Fruit fly (Drosophila melanogaster) whole organism, prepupa: ENCODE data around the gene CG15019.

Experiments used
- Blimp-1 ChIP-seq: fragments of 200-800 bp; sonication (Bioruptor generic); optimal IDR thresholded peaks from 3 replicates; lab custom pipeline; 2017; ENCODE audit warnings: missing biosample characterization, missing genetic modification characterization, mild to moderate bottlenecking, moderate library complexity, missing genetic modification reagents
- CG10669 ChIP-seq: fragments of 200-800 bp; sonication (Bioruptor generic); optimal IDR thresholded peaks from 3 replicates; lab custom pipeline; 2018; ENCODE audit warnings: missing biosample characterization, mild to moderate bottlenecking, missing genetic modification characterization, moderate library complexity
- CG11294 ChIP-seq: fragments of 200-800 bp; sonication (Bioruptor generic); IDR thresholded peaks from 2 replicates; pipeline ENCODE4 v1.3.6; 2022; ENCODE audit warnings: missing biosample characterization, missing genetic modification characterization
- CG15336 ChIP-seq: fragments of 200-800 bp; sonication (Bioruptor generic); IDR thresholded peaks from 2 replicates; pipeline ENCODE4 v1.3.6; 2022; ENCODE audit warnings: missing biosample characterization, missing genetic modification characterization
- CG1621 ChIP-seq: fragments of 200-800 bp; sonication (Bioruptor generic); optimal IDR thresholded peaks from 3 replicates; lab custom pipeline; 2018; ENCODE audit warnings: missing biosample characterization, mild to moderate bottlenecking, missing genetic modification characterization
- CG16779 ChIP-seq: fragments of 200-800 bp; sonication (Bioruptor generic); optimal IDR thresholded peaks from 3 replicates; lab custom pipeline; 2017; ENCODE audit warnings: missing biosample characterization, mild to moderate bottlenecking, missing genetic modification characterization
- CG3032 ChIP-seq: fragments of 200-800 bp; optimal IDR thresholded peaks from 2 replicates; lab custom pipeline; 2019; ENCODE audit warnings: missing biosample characterization, mild to moderate bottlenecking, missing genetic modification characterization, moderate library complexity
- CG31627 ChIP-seq: fragments of 200-800 bp; sonication (Bioruptor generic); optimal IDR thresholded peaks from 3 replicates; lab custom pipeline; 2016; ENCODE audit warnings: missing biosample characterization, missing genetic modification characterization
- CG32006 ChIP-seq: fragments of 200-800 bp; sonication (Bioruptor generic); optimal IDR thresholded peaks from 3 replicates; lab custom pipeline; 2017; ENCODE audit warnings: missing biosample characterization, mild to moderate bottlenecking, missing genetic modification characterization
- CG34406 ChIP-seq: fragments of 200-800 bp; sonication (Bioruptor generic); optimal IDR thresholded peaks from 3 replicates; lab custom pipeline; 2016; ENCODE audit warnings: missing biosample characterization, missing genetic modification characterization
- CG3919 ChIP-seq: fragments of 200-800 bp; sonication (Bioruptor generic); optimal IDR thresholded peaks from 3 replicates; lab custom pipeline; 2016; ENCODE audit warnings: missing biosample characterization, missing genetic modification characterization
- CG4318 ChIP-seq: fragments of 200-800 bp; sonication (Bioruptor generic); optimal IDR thresholded peaks from 3 replicates; lab custom pipeline; 2017; ENCODE audit warnings: missing biosample characterization, mild to moderate bottlenecking, missing genetic modification characterization
- CG6163 ChIP-seq: fragments of 200-800 bp; sonication (Bioruptor generic); IDR thresholded peaks from 3 replicates; pipeline ENCODE4 v1.3.6; 2022; ENCODE audit warnings: missing biosample characterization, missing genetic modification characterization
- CG6276 ChIP-seq: fragments of 200-800 bp; sonication (Bioruptor generic); optimal IDR thresholded peaks from 2 replicates; lab custom pipeline; 2017; ENCODE audit warnings: missing biosample characterization, mild to moderate bottlenecking, missing genetic modification characterization
- CG6792 ChIP-seq: fragments of 200-800 bp; sonication (Bioruptor generic); optimal IDR thresholded peaks from 3 replicates; lab custom pipeline; 2016; ENCODE audit warnings: missing biosample characterization, missing genetic modification characterization
- CG6808 ChIP-seq: fragments of 200-800 bp; sonication (Bioruptor generic); optimal IDR thresholded peaks from 3 replicates; lab custom pipeline; 2017; ENCODE audit warnings: missing biosample characterization, missing genetic modification characterization, mild to moderate bottlenecking, moderate library complexity, missing genetic modification reagents
- CG6854 ChIP-seq: fragments of 200-800 bp; sonication (Bioruptor generic); optimal IDR thresholded peaks from 2 replicates; lab custom pipeline; 2017; ENCODE audit warnings: missing biosample characterization, mild to moderate bottlenecking, missing genetic modification characterization
- CG7368 ChIP-seq: fragments of 200-800 bp; sonication (Bioruptor generic); optimal IDR thresholded peaks from 3 replicates; lab custom pipeline; 2016; ENCODE audit warnings: missing biosample characterization, missing genetic modification characterization
- CG8119 ChIP-seq: fragments of 200-800 bp; sonication (Bioruptor generic); IDR thresholded peaks from 3 replicates; pipeline ENCODE4 v1.3.6; 2022; ENCODE audit warnings: missing biosample characterization, missing genetic modification characterization
- CG8632 ChIP-seq: fragments of 200-800 bp; sonication (Bioruptor generic); optimal IDR thresholded peaks from 3 replicates; lab custom pipeline; 2016; ENCODE audit warnings: missing biosample characterization, missing genetic modification characterization
- CG9139 ChIP-seq: fragments of 200-800 bp; sonication (Bioruptor generic); optimal IDR thresholded peaks from 3 replicates; lab custom pipeline; 2017; ENCODE audit warnings: missing biosample characterization, mild to moderate bottlenecking, missing genetic modification characterization
- Eip75B ChIP-seq: fragments of 200-800 bp; sonication (Bioruptor generic); optimal IDR thresholded peaks from 3 replicates; lab custom pipeline; 2016; ENCODE audit warnings: missing biosample characterization, missing genetic modification characterization
- Eip78C ChIP-seq: fragments of 200-800 bp; sonication (Bioruptor generic); peaks from one replicate; lab custom pipeline; 2016; ENCODE audit warnings: missing biosample characterization, missing genetic modification characterization
- Ets96B ChIP-seq: fragments of 200-800 bp; optimal IDR thresholded peaks from 2 replicates; lab custom pipeline; 2019; ENCODE audit warnings: missing biosample characterization, mild to moderate bottlenecking, missing genetic modification characterization, moderate library complexity
- Gug ChIP-seq: fragments of 200-800 bp; sonication (Bioruptor generic); IDR thresholded peaks from 2 replicates; pipeline ENCODE4 v1.3.6; 2022; ENCODE audit warnings: missing biosample characterization, missing genetic modification characterization
- Hr38 ChIP-seq: sonication (Bioruptor generic); optimal IDR thresholded peaks from 2 replicates; lab custom pipeline; 2016; ENCODE audit warnings: missing biosample characterization, missing genetic modification characterization
- Hr4 ChIP-seq: fragments of 200-800 bp; sonication (Bioruptor generic); optimal IDR thresholded peaks from 3 replicates; lab custom pipeline; 2016; ENCODE audit warnings: missing biosample characterization, missing genetic modification characterization
- Lpt ChIP-seq: fragments of 200-800 bp; sonication (Bioruptor generic); optimal IDR thresholded peaks from 3 replicates; lab custom pipeline; 2016; ENCODE audit warnings: missing biosample characterization, missing genetic modification characterization
- OdsH ChIP-seq: fragments of 200-800 bp; sonication (Bioruptor generic); optimal IDR thresholded peaks from 3 replicates; lab custom pipeline; 2016; ENCODE audit warnings: missing biosample characterization, missing genetic modification characterization
- Sox15 ChIP-seq: fragments of 200-800 bp; sonication (Bioruptor generic); optimal IDR thresholded peaks from 3 replicates; lab custom pipeline; 2016; ENCODE audit warnings: missing biosample characterization, missing genetic modification characterization
- achi ChIP-seq: fragments of 200-800 bp; sonication (Bioruptor generic); optimal IDR thresholded peaks from 3 replicates; lab custom pipeline; 2016; ENCODE audit warnings: missing biosample characterization, missing genetic modification characterization
- acj6 ChIP-seq: fragments of 200-800 bp; sonication (Bioruptor generic); optimal IDR thresholded peaks from 3 replicates; lab custom pipeline; 2016; ENCODE audit warnings: missing biosample characterization, missing genetic modification characterization
- cyc ChIP-seq: fragments of 200-800 bp; sonication (Bioruptor generic); optimal IDR thresholded peaks from 3 replicates; lab custom pipeline; 2016; ENCODE audit warnings: missing biosample characterization, missing genetic modification characterization
- eg ChIP-seq: fragments of 200-800 bp; sonication (Bioruptor generic); IDR thresholded peaks from 3 replicates; pipeline ENCODE4 v1.3.6; 2022; ENCODE audit warnings: missing biosample characterization, missing genetic modification characterization
- esn ChIP-seq: fragments of 200-800 bp; sonication (Bioruptor generic); optimal IDR thresholded peaks from 2 replicates; lab custom pipeline; 2016; ENCODE audit warnings: missing biosample characterization, mild to moderate bottlenecking, missing genetic modification characterization, moderate library complexity
- fd59A ChIP-seq: fragments of 200-800 bp; sonication (Bioruptor generic); optimal IDR thresholded peaks from 2 replicates; lab custom pipeline; 2017; ENCODE audit warnings: missing biosample characterization, mild to moderate bottlenecking, missing genetic modification characterization, missing genetic modification reagents
- fd85E ChIP-seq: fragments of 200-800 bp; sonication (Bioruptor generic); optimal IDR thresholded peaks from 3 replicates; lab custom pipeline; 2016; ENCODE audit warnings: missing biosample characterization, missing genetic modification characterization
- fkh ChIP-seq: fragments of 200-800 bp; sonication (Bioruptor generic); optimal IDR thresholded peaks from 3 replicates; lab custom pipeline; 2017; ENCODE audit warnings: missing biosample characterization, mild to moderate bottlenecking, missing genetic modification characterization, moderate library complexity
- lz ChIP-seq: fragments of 200-800 bp; sonication (Bioruptor generic); optimal IDR thresholded peaks from 3 replicates; lab custom pipeline; 2016; ENCODE audit warnings: missing biosample characterization, missing genetic modification characterization
- net ChIP-seq: fragments of 200-800 bp; sonication (Bioruptor generic); optimal IDR thresholded peaks from 3 replicates; lab custom pipeline; 2016; ENCODE audit warnings: missing biosample characterization, missing genetic modification characterization
- pdm3 ChIP-seq: fragments of 200-800 bp; sonication (Bioruptor generic); optimal IDR thresholded peaks from 3 replicates; lab custom pipeline; 2016; ENCODE audit warnings: missing biosample characterization, missing genetic modification characterization
- spab ChIP-seq: fragments of 200-800 bp; sonication (Bioruptor generic); optimal IDR thresholded peaks from 2 replicates; lab custom pipeline; 2017; ENCODE audit warnings: missing biosample characterization, mild to moderate bottlenecking, missing genetic modification characterization, missing genetic modification reagents
- ss ChIP-seq, 2 experiments: fragments of 200-800 bp; sonication (Bioruptor generic); optimal IDR thresholded peaks; 2 replicates in 1 of 2; 3 replicates in 1 of 2; lab custom pipeline; 2017 to 2018; ENCODE audit warnings: mild to moderate bottlenecking in 2 of 2, missing biosample characterization in 2 of 2, missing genetic modification characterization in 2 of 2, moderate library complexity in 1 of 2
- svp ChIP-seq: fragments of 200-800 bp; sonication (Bioruptor generic); peaks from one replicate; lab custom pipeline; 2016; ENCODE audit warnings: missing biosample characterization, missing genetic modification characterization

The CG15019 gene

DNA sequence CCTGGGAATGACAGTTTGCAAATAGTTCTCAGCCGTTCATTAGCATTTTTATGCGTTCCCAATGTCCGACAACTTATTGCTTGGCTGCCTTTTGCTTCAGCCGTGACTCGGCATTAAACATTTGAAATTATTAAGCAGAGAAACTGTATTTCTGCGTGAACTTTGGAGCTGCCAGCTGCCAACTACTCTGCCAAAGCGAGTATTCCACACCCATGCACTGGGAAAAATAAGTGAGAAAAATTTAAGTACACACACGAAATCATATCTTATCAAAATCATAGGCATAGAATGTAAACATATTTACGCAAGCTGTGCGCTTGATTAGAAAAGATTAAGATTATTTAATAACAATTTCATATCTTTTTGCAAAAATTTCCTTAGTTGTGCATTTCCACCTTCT is 7.1 kb upstream of the CG15019 start:
- TF ChIP-seq CG9139 (GFP tag; lab: Kevin White, UChicago) (no peak), Hr4 (GFP tag; lab: Kevin White, UChicago) (peak; percentile 48), Gug (GFP tag; lab: Robert Waterston, UW) (peak; percentile 51), OdsH (GFP tag; lab: Kevin White, UChicago) (no peak), CG6163 (GFP tag; lab: Robert Waterston, UW) (peak; percentile 70; the same call in 2 of the 3 replicates), fd59A (GFP tag; lab: Kevin White, UChicago) (no peak), CG10669 (GFP tag; lab: Kevin White, UChicago) (no peak), Lpt (GFP tag; lab: Kevin White, UChicago) (peak; percentile 24), CG16779 (tag; lab: Kevin White, UChicago) (no peak), eg (GFP tag; lab: Robert Waterston, UW) (peak; percentile 79), CG15336 (GFP tag; lab: Robert Waterston, UW) (peak; percentile 53), CG8119 (peak; percentile 33; the same call in 2 of the 3 replicates), CG34406 (GFP tag; lab: Kevin White, UChicago) (no peak), CG6276 (GFP tag; lab: Kevin White, UChicago) (peak; percentile 32), CG11294 (GFP tag; lab: Robert Waterston, UW) (peak; percentile 62), Ets96B (no peak), net (GFP tag; lab: Kevin White, UChicago) (peak; percentile 17), CG32006 (GFP tag; lab: Kevin White, UChicago) (peak; percentile 47), fd85E (no peak), Hr38 (GFP tag; lab: Kevin White, UChicago) (no peak), Blimp-1 (GFP tag; lab: Kevin White, UChicago) (no peak)

DNA sequence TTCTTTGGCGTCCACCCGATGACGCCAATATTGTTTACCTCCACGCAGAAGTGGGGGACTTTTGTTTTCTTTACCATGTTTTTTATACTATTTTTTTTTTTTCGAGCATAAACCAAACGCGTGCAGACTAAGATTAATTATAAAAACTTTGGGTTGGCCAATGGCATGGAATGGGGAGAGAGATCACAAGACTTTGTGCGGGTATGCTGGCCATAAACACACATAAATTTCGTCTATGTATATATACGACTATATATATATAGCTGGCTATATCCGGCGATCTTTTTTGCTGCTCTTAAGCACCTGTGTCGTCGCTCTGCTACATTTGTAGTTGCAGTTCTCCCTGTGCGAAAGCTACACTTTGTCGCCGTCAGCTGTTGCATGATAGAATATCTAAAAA is 6.1 kb upstream of the CG15019 start:
- TF ChIP-seq Eip78C (GFP tag; lab: Kevin White, UChicago) (no peak), CG3032 (tag; lab: Kevin White, UChicago) (no peak), cyc (GFP tag; lab: Kevin White, UChicago) (no peak), OdsH (GFP tag; lab: Kevin White, UChicago) (no peak), CG34406 (GFP tag; lab: Kevin White, UChicago) (no peak), net (GFP tag; lab: Kevin White, UChicago) (no peak), svp (no peak), CG32006 (GFP tag; lab: Kevin White, UChicago) (no peak), CG6808 (GFP tag; lab: Kevin White, UChicago) (no peak), CG6792 (GFP tag; lab: Kevin White, UChicago) (no peak)

- TF ChIP-seq CG4318 (GFP tag; lab: Kevin White, UChicago) (no peak), CG9139 (GFP tag; lab: Kevin White, UChicago) (no peak), Eip75B (no peak), achi (GFP tag; lab: Kevin White, UChicago) (no peak), Blimp-1 (GFP tag; lab: Kevin White, UChicago) (no peak), CG6854 (GFP tag; lab: Kevin White, UChicago) (no peak), acj6 (GFP tag; lab: Kevin White, UChicago) (peak; percentile 19), CG8119 (no peak), esn (peak; percentile 30), CG7368 (GFP tag; lab: Kevin White, UChicago) (no peak), spab (GFP tag; lab: Kevin White, UChicago) (no peak), fkh (GFP tag; lab: Kevin White, UChicago) (no peak), Ets96B (no peak), Sox15 (GFP tag; lab: Kevin White, UChicago) (no peak), fd85E (no peak), CG8632 (GFP tag; lab: Kevin White, UChicago) (no peak), lz (GFP tag; lab: Kevin White, UChicago) (no peak), OdsH (GFP tag; lab: Kevin White, UChicago) (no peak), Gug (GFP tag; lab: Robert Waterston, UW) (no peak), svp (peak; percentile 73), ss (GFP tag; optimal IDR thresholded peaks at IDR 0.05; lab: Kevin White, UChicago) (no peak), Hr4 (GFP tag; lab: Kevin White, UChicago) (peak; percentile 21), CG1621 (tag; lab: Kevin White, UChicago) (no peak), CG3032 (tag; lab: Kevin White, UChicago) (no peak), CG3919 (no peak), net (GFP tag; lab: Kevin White, UChicago) (no peak), Lpt (GFP tag; lab: Kevin White, UChicago) (no peak), CG31627 (GFP tag; lab: Kevin White, UChicago) (no peak), pdm3 (no peak), fd59A (GFP tag; lab: Kevin White, UChicago) (no peak), CG10669 (GFP tag; lab: Kevin White, UChicago) (no peak)
These were observed 5.4 kb upstream of the CG15019 start for dm6 chr3L:4411025-4411873.
